Fruit fly (Drosophila melanogaster): ENCODE results near the gene heca.

The heca gene

dm6 chr3R:30263708-30264107, 14.0 kb upstream of the heca start (continued):
- TF ChIP-seq schlank (tag; optimal IDR thresholded peaks at IDR 0.05) (no peak), mam (GFP tag; optimal IDR thresholded peaks at IDR 0.05) (no peak), pnt (GFP tag; optimal IDR thresholded peaks at IDR 0.05) (no peak), tna (GFP tag; IDR thresholded peaks at IDR 0.05; ENCODE audit: partially characterized antibody) (no peak), CG11398 (GFP tag; optimal IDR thresholded peaks at IDR 0.05) (no peak), row (GFP tag; IDR thresholded peaks at IDR 0.05) (peak; percentile 66), gem (tag; optimal IDR thresholded peaks at IDR 0.05) (peak; percentile 71), bbx (GFP tag; IDR thresholded peaks at IDR 0.05; ENCODE audit: partially characterized antibody) (no peak), bsh (GFP tag; optimal IDR thresholded peaks at IDR 0.05) (peak; percentile 60 to 65), CG8089 (GFP tag; optimal IDR thresholded peaks at IDR 0.05) (no peak), Optix (GFP tag; IDR thresholded peaks at IDR 0.05) (no peak), lab (GFP tag; optimal IDR thresholded peaks at IDR 0.05) (no peak), CG1647 (GFP tag; optimal IDR thresholded peaks at IDR 0.05) (no peak), ewg (GFP tag; optimal IDR thresholded peaks at IDR 0.05) (peak; percentile 2), Scr (GFP tag; IDR thresholded peaks at IDR 0.05; ENCODE audit: partially characterized antibody) (no peak), CG2202 (tag; optimal IDR thresholded peaks at IDR 0.05) (peak; percentile 24), NFAT (GFP tag; IDR thresholded peaks at IDR 0.05) (no peak), CG1832 (GFP tag; optimal IDR thresholded peaks at IDR 0.05) (no peak), maf-S (GFP tag; optimal IDR thresholded peaks at IDR 0.05) (no peak), bcd (GFP tag; optimal IDR thresholded peaks at IDR 0.05) (no peak), dimm (GFP tag; IDR thresholded peaks at IDR 0.05) (no peak), CG10959 (GFP tag; IDR thresholded peaks at IDR 0.05) (peak; percentile 29; the same call in 1 of the 2 replicates), CG7963 (GFP tag; IDR thresholded peaks at IDR 0.05; ENCODE audit: partially characterized antibody) (no peak), jing (GFP tag; optimal IDR thresholded peaks at IDR 0.05) (no peak), CG7786 (GFP tag; optimal IDR thresholded peaks at IDR 0.05) (no peak), CG15696 (tag; optimal IDR thresholded peaks at IDR 0.05) (peak; percentile 81), da (GFP tag; optimal IDR thresholded peaks at IDR 0.05) (no peak), HLH54F (GFP tag; optimal IDR thresholded peaks at IDR 0.05) (no peak), Mrtf (GFP tag; IDR thresholded peaks at IDR 0.05) (no peak), Nf-YA (GFP tag; IDR thresholded peaks at IDR 0.05) (no peak), p53 (GFP tag; optimal IDR thresholded peaks at IDR 0.05) (no peak), pho (GFP tag; optimal IDR thresholded peaks at IDR 0.05) (no peak), H15 (GFP tag; IDR thresholded peaks at IDR 0.05) (no peak), nerfin-2 (GFP tag; IDR thresholded peaks at IDR 0.05; ENCODE audit: partially characterized antibody) (no peak), wdn (GFP tag; IDR thresholded peaks at IDR 0.05) (no peak), CG12391 (tag; optimal IDR thresholded peaks at IDR 0.05) (peak; percentile 54), oc (tag; optimal IDR thresholded peaks at IDR 0.05) (peak; percentile 76), Dip2 (GFP tag; IDR thresholded peaks at IDR 0.05) (no peak), CG9932 (GFP tag; IDR thresholded peaks at IDR 0.05) (no peak), chif (GFP tag; optimal IDR thresholded peaks at IDR 0.05) (peak in 1 of 2 experiments; percentile 28), cas (GFP tag; IDR thresholded peaks at IDR 0.05) (no peak), tio (GFP tag; optimal IDR thresholded peaks at IDR 0.05) (no peak), CG16815 (GFP tag; optimal IDR thresholded peaks at IDR 0.05) (peak; percentile 51), gfzf (GFP tag; optimal IDR thresholded peaks at IDR 0.05) (no peak), Ptx1 (GFP tag; IDR thresholded peaks at IDR 0.05) (peak; percentile 29; the same call in 1 of the 2 replicates), CG11247 (GFP tag; IDR thresholded peaks at IDR 0.05) (no peak), Max (GFP tag; optimal IDR thresholded peaks at IDR 0.05) (no peak), Dbx (GFP tag; IDR thresholded peaks at IDR 0.05) (no peak), rib (GFP tag; IDR thresholded peaks at IDR 0.05) (no peak), jigr1 (GFP tag; IDR thresholded peaks at IDR 0.05) (no peak), CG2678 (tag; optimal IDR thresholded peaks at IDR 0.05) (peak; percentile 14), pros (GFP tag; optimal IDR thresholded peaks at IDR 0.05) (no peak)
